Worm (Caenorhabditis elegans): ENCODE data around the gene sru-27.

sru-27 gene

DNA sequence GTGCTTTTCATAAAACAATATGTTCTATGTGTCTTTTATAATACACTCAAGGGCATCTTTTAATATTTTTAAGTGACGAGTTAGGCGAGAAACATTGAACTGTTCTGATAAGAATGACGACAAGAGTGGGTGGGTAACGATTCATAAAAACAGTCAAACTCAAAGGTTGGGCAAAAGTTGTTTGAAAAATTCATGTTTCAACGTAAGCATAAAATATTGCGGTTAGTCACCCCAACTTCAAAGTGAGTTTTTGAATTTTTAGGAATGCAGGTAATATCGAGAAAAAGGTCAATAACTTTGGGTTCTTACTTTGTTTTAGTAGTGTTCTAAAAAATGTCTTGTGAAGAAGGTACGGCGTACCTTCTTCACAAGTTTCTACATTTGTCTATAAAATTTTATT, 42.5 kb downstream of the sru-27 start, which contains the start of gene oac-31:
TSS of gene oac-31 (minus strand) at position 101 of the 400 bp plus-strand sequence.
- TF ChIP-seq ztf-29 (GFP tag; IDR thresholded peaks at IDR 0.05) (no peak), med-1 (GFP tag; optimal IDR thresholded peaks at IDR 0.05; ENCODE audit: insufficient read depth) (no peak), ztf-23 (GFP tag; IDR thresholded peaks at IDR 0.05) (no peak), klf-2 (GFP tag; conservative IDR thresholded peaks at IDR 0.05) (no peak), ref-1 (GFP tag; conservative IDR thresholded peaks at IDR 0.05) (no peak), T22C8.4 (GFP tag; IDR thresholded peaks at IDR 0.05) (no peak), tab-1 (GFP tag; IDR thresholded peaks at IDR 0.05) (no peak), cog-1 (tag; optimal IDR thresholded peaks at IDR 0.05) (no peak), flt-1 (GFP tag; IDR thresholded peaks at IDR 0.05) (no peak)

DNA sequence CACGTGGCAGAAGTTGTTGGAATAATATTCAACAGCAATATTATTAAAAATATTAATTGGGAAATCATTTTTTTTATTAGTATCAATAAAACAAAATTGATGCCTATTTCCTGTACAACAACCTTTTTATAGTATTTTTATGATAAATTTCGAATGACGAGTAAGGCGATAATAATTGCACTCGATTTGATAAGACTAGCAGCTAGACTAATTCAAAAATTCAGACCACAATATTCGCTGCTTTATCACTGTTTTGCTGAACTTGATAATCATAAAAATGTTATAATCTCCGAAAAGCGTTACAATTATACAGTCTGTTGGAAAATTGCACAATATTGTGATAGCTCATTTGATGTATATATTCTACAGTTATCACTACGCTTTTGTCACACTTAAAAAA, 46.5 kb downstream of the sru-27 start, which contains the start of gene oac-32:
TSS of gene oac-32 (minus strand) at position 90 of the 400 bp plus-strand sequence.
- TF ChIP-seq klf-2 (GFP tag; conservative IDR thresholded peaks at IDR 0.05): no peak
- no peak for TF ChIP-seq cog-1 (tag; optimal IDR thresholded peaks at IDR 0.05)
- TF ChIP-seq ztf-23 (GFP tag; IDR thresholded peaks at IDR 0.05): no peak
- no peak for TF ChIP-seq flt-1 (GFP tag; IDR thresholded peaks at IDR 0.05)
- no peak for TF ChIP-seq tab-1 (GFP tag; IDR thresholded peaks at IDR 0.05)
- no peak for TF ChIP-seq ztf-29 (GFP tag; IDR thresholded peaks at IDR 0.05)
- TF ChIP-seq T22C8.4 (GFP tag; IDR thresholded peaks at IDR 0.05): no peak
- TF ChIP-seq ref-1 (GFP tag; conservative IDR thresholded peaks at IDR 0.05): no peak
- no peak for TF ChIP-seq med-1 (GFP tag; optimal IDR thresholded peaks at IDR 0.05; ENCODE audit: insufficient read depth)

DNA sequence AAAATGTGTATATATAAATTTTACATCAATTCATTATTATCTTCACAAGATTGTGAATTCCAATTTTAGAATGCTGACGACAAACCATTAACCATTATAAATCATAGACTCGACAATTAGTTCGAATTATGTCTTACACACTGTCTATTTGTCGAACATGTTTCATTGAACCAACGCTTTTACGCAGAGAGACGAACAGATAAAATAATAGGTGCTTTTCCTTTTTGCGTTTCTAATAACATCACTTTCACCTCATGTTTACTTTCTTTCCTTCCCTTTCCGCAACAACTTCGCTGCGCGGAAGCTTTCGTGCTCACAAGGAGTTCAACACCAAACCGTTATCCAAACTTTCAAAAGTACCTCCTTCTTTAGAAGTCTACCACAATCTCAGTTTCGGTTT, 48.6 kb downstream of the sru-27 start, which contains the start of gene F52F10.2:
TSS of gene F52F10.2 (plus strand) at position 301 of the 400 bp plus-strand sequence.
- TF ChIP-seq flt-1 (GFP tag; IDR thresholded peaks at IDR 0.05) (no peak), ztf-23 (GFP tag; IDR thresholded peaks at IDR 0.05) (no peak), cog-1 (tag; optimal IDR thresholded peaks at IDR 0.05) (no peak), tab-1 (GFP tag; IDR thresholded peaks at IDR 0.05) (no peak), med-1 (GFP tag; optimal IDR thresholded peaks at IDR 0.05; ENCODE audit: insufficient read depth) (no peak), ref-1 (GFP tag; conservative IDR thresholded peaks at IDR 0.05) (no peak), klf-2 (GFP tag; conservative IDR thresholded peaks at IDR 0.05) (no peak), ztf-29 (GFP tag; IDR thresholded peaks at IDR 0.05) (no peak), T22C8.4 (GFP tag; IDR thresholded peaks at IDR 0.05) (no peak)
